Fruit fly (Drosophila melanogaster): ENCODE results near the gene CG34269.

The CG34269 gene

dm6 chr3L:485393-485792 is 42.7 kb upstream of the CG34269 start (continued):
- TF ChIP-seq OdsH (GFP tag; optimal IDR thresholded peaks at IDR 0.05): peak; percentile 36
- peak; percentile 79; the same call in 2 of the 3 replicates for TF ChIP-seq CG6163 (GFP tag; IDR thresholded peaks at IDR 0.05)
- no peak for TF ChIP-seq spab (GFP tag; optimal IDR thresholded peaks at IDR 0.05)
- no peak for TF ChIP-seq lz (GFP tag; optimal IDR thresholded peaks at IDR 0.05)
- TF ChIP-seq CG8119 (GFP tag; IDR thresholded peaks at IDR 0.05): peak; percentile 70
- TF ChIP-seq Gug (GFP tag; IDR thresholded peaks at IDR 0.05): no peak
- no peak for TF ChIP-seq Hr39 (GFP tag; optimal IDR thresholded peaks at IDR 0.05)
- TF ChIP-seq CG11294 (GFP tag; IDR thresholded peaks at IDR 0.05): 0 out of 2 replicates have a peak, but pooled peaks have one; percentile 17
- peak; percentile 22 for TF ChIP-seq Ets96B (tag; optimal IDR thresholded peaks at IDR 0.05)
- no peak for TF ChIP-seq Met (GFP tag; optimal IDR thresholded peaks at IDR 0.05)
- TF ChIP-seq svp (GFP tag): no peak
- no peak for TF ChIP-seq CG6808 (GFP tag; optimal IDR thresholded peaks at IDR 0.05)
- no peak for TF ChIP-seq vri (GFP tag; optimal IDR thresholded peaks at IDR 0.05)
- TF ChIP-seq acj6 (GFP tag; optimal IDR thresholded peaks at IDR 0.05): peak; percentile 0
- no peak for TF ChIP-seq net (GFP tag; optimal IDR thresholded peaks at IDR 0.05)
- no peak for TF ChIP-seq fd85E (GFP tag; optimal IDR thresholded peaks at IDR 0.05)
- no peak for TF ChIP-seq CG11902 (GFP tag; optimal IDR thresholded peaks at IDR 0.05)
- no peak for TF ChIP-seq CG34406 (GFP tag; optimal IDR thresholded peaks at IDR 0.05)

- TF ChIP-seq CG6854 (GFP tag; optimal IDR thresholded peaks at IDR 0.05) (no peak), svp (GFP tag) (peak; percentile 51), Sox15 (GFP tag; optimal IDR thresholded peaks at IDR 0.05) (no peak)
Measured at dm6 chr3L:488159-488558, 40.0 kb upstream of the CG34269 start.

dm6 chr3L:488612-489011 is 39.5 kb upstream of the CG34269 start:
- TF ChIP-seq Met (GFP tag; optimal IDR thresholded peaks at IDR 0.05) (no peak), Eip78C (GFP tag) (no peak), ss (GFP tag; optimal IDR thresholded peaks at IDR 0.05) (peak in 1 of 2 experiments; percentile 10)

dm6 chr3L:489354-489753 is 38.8 kb upstream of the CG34269 start:
- TF ChIP-seq CG15336 (GFP tag; IDR thresholded peaks at IDR 0.05): no peak
- no peak for TF ChIP-seq CG3032 (tag; optimal IDR thresholded peaks at IDR 0.05)
- TF ChIP-seq pdm3 (GFP tag; optimal IDR thresholded peaks at IDR 0.05): no peak
- TF ChIP-seq topi (GFP tag; optimal IDR thresholded peaks at IDR 0.05): no peak
- no peak for TF ChIP-seq CG11294 (GFP tag; IDR thresholded peaks at IDR 0.05)
- TF ChIP-seq acj6 (GFP tag; optimal IDR thresholded peaks at IDR 0.05): no peak
- TF ChIP-seq Eip75B (GFP tag; optimal IDR thresholded peaks at IDR 0.05): no peak
- TF ChIP-seq vri (GFP tag; optimal IDR thresholded peaks at IDR 0.05): no peak
- TF ChIP-seq CG6808 (GFP tag; optimal IDR thresholded peaks at IDR 0.05): no peak

- TF ChIP-seq CG6163 (GFP tag; IDR thresholded peaks at IDR 0.05) (peak; percentile 68), CG16779 (tag; optimal IDR thresholded peaks at IDR 0.05) (no peak), dsx (GFP tag; optimal IDR thresholded peaks at IDR 0.05; ENCODE audit: poor library complexity, severe bottlenecking) (peak; percentile 21), CG15336 (GFP tag; IDR thresholded peaks at IDR 0.05) (peak; percentile 28; the same call in 1 of the 2 replicates), Ets96B (tag; optimal IDR thresholded peaks at IDR 0.05) (peak; percentile 8), fkh (GFP tag; optimal IDR thresholded peaks at IDR 0.05) (peak; percentile 82), CG3032 (tag; optimal IDR thresholded peaks at IDR 0.05) (peak; percentile 22), esn (GFP tag; optimal IDR thresholded peaks at IDR 0.05) (peak; percentile 36), Met (GFP tag; optimal IDR thresholded peaks at IDR 0.05) (peak; percentile 23), Eip78C (GFP tag) (peak; percentile 65), Eip75B (GFP tag; optimal IDR thresholded peaks at IDR 0.05) (peak; percentile 9), eg (GFP tag; IDR thresholded peaks at IDR 0.05) (peak; percentile 54; the same call in 1 of the 3 replicates), CG7368 (GFP tag; optimal IDR thresholded peaks at IDR 0.05) (no peak), Hr38 (GFP tag; optimal IDR thresholded peaks at IDR 0.05) (no peak), Eip93F (GFP tag; optimal IDR thresholded peaks at IDR 0.05) (peak; percentile 56), CG6808 (GFP tag; optimal IDR thresholded peaks at IDR 0.05) (peak; percentile 17), Blimp-1 (GFP tag; optimal IDR thresholded peaks at IDR 0.05) (no peak), vri (GFP tag; optimal IDR thresholded peaks at IDR 0.05) (peak; percentile 1), ss (GFP tag; optimal IDR thresholded peaks at IDR 0.05) (peak; percentile 2 to 45), CG6276 (GFP tag; optimal IDR thresholded peaks at IDR 0.05) (peak; percentile 7), CG10669 (GFP tag; optimal IDR thresholded peaks at IDR 0.05) (no peak), spab (GFP tag; optimal IDR thresholded peaks at IDR 0.05) (no peak), CG6854 (GFP tag; optimal IDR thresholded peaks at IDR 0.05) (peak; percentile 9)
Measured at dm6 chr3L:489922-490807, 38.0 kb upstream of the CG34269 start.

All from whole organism, prepupa.